Worm (Caenorhabditis elegans) whole organism, mixed stage, embryonic: ENCODE measurements around the gene coa-7.

Source experiments
- M03D4.4 ChIP-seq: sonication (generic microtip); optimal IDR thresholded peaks from 2 replicates; lab custom pipeline; 2017; ENCODE audit warnings: mild to moderate bottlenecking, missing genetic modification characterization, missing compliant biosample characterization
- blmp-1 ChIP-seq: fragments of 150-350 bp; optimal IDR thresholded peaks from 2 replicates; lab custom pipeline; 2014; ENCODE audit warnings: missing biosample characterization, missing genetic modification characterization
- ceh-39 ChIP-seq: fragments of 150-350 bp; optimal IDR thresholded peaks from 2 replicates; lab custom pipeline; 2014; ENCODE audit warnings: missing biosample characterization, missing genetic modification characterization
- ceh-43 ChIP-seq: fragments of 200-800 bp; sonication (Bioruptor generic); optimal IDR thresholded peaks from 2 replicates; lab custom pipeline; 2018; ENCODE audit warnings: mild to moderate bottlenecking, missing genetic modification characterization, moderate library complexity, missing compliant biosample characterization
- ceh-83 ChIP-seq: fragments of 200-800 bp; sonication (Bioruptor generic); optimal IDR thresholded peaks from 2 replicates; lab custom pipeline; 2018; ENCODE audit warnings: mild to moderate bottlenecking, missing genetic modification characterization, missing compliant biosample characterization
- ces-1 ChIP-seq: fragments of 150-350 bp; optimal IDR thresholded peaks from 2 replicates; lab custom pipeline; 2014; ENCODE audit warnings: missing biosample characterization, missing genetic modification reagents, missing genetic modification characterization
- cnd-1 ChIP-seq: fragments of 200-800 bp; sonication (Bioruptor generic); optimal IDR thresholded peaks from 2 replicates; lab custom pipeline; 2018; ENCODE audit warnings: mild to moderate bottlenecking, missing genetic modification characterization, missing compliant biosample characterization
- drap-1 ChIP-seq: fragments of 200-800 bp; sonication (Bioruptor generic); optimal IDR thresholded peaks from 3 replicates; lab custom pipeline; 2018; ENCODE audit warnings: mild to moderate bottlenecking, missing genetic modification characterization, missing compliant biosample characterization
- elt-1 ChIP-seq: sonication (generic microtip); optimal IDR thresholded peaks from 2 replicates; lab custom pipeline; 2017; ENCODE audit warnings: missing genetic modification characterization, mild to moderate bottlenecking, missing compliant biosample characterization, antibody characterized with exemption, moderate library complexity, borderline replicate concordance; ENCODE audit not compliant: insufficient read depth
- elt-3 ChIP-seq: fragments of 150-350 bp; optimal IDR thresholded peaks from 2 replicates; lab custom pipeline; 2014; ENCODE audit warnings: missing biosample characterization, missing genetic modification characterization
- flh-1 ChIP-seq: fragments of 200-800 bp; sonication (Bioruptor generic); optimal IDR thresholded peaks from 2 replicates; lab custom pipeline; 2018; ENCODE audit warnings: mild to moderate bottlenecking, missing genetic modification characterization, moderate library complexity, missing compliant biosample characterization
- ham-2 ChIP-seq: fragments of 200-800 bp; sonication (Bioruptor generic); optimal IDR thresholded peaks from 2 replicates; lab custom pipeline; 2018; ENCODE audit warnings: mild to moderate bottlenecking, missing genetic modification characterization, missing compliant biosample characterization
- hlh-1 ChIP-seq: fragments of 150-350 bp; optimal IDR thresholded peaks from 2 replicates; lab custom pipeline; 2014; ENCODE audit warnings: missing biosample characterization, missing genetic modification reagents, missing genetic modification characterization
- lin-32 ChIP-seq: fragments of 200-800 bp; sonication (Bioruptor generic); optimal IDR thresholded peaks from 2 replicates; lab custom pipeline; 2018; ENCODE audit warnings: mild to moderate bottlenecking, missing genetic modification characterization, missing compliant biosample characterization
- lsy-2 ChIP-seq: fragments of 150-350 bp; optimal IDR thresholded peaks from 2 replicates; lab custom pipeline; 2014; ENCODE audit warnings: missing biosample characterization, missing genetic modification characterization
- mab-5 ChIP-seq: fragments of 150-350 bp; optimal IDR thresholded peaks from 2 replicates; lab custom pipeline; 2014; ENCODE audit warnings: missing biosample characterization, missing genetic modification characterization
- mep-1 ChIP-seq: fragments of 150-350 bp; optimal IDR thresholded peaks from 2 replicates; lab custom pipeline; 2017; ENCODE audit warnings: missing biosample characterization, missing genetic modification reagents, missing genetic modification characterization, inconsistent platforms
- mls-2 ChIP-seq: sonication (generic microtip); optimal IDR thresholded peaks from 2 replicates; lab custom pipeline; 2016; ENCODE audit warnings: mild to moderate bottlenecking, missing genetic modification characterization, moderate library complexity, missing compliant biosample characterization
- nhr-12 ChIP-seq: fragments of 150-350 bp; optimal IDR thresholded peaks from 2 replicates; lab custom pipeline; 2014; ENCODE audit warnings: missing biosample characterization, missing genetic modification characterization
- nhr-2 ChIP-seq: fragments of 150-350 bp; optimal IDR thresholded peaks from 2 replicates; lab custom pipeline; 2014; ENCODE audit warnings: missing biosample characterization, missing genetic modification characterization
- nhr-237 ChIP-seq: fragments of 150-350 bp; optimal IDR thresholded peaks from 2 replicates; lab custom pipeline; 2014; ENCODE audit warnings: missing biosample characterization, missing genetic modification characterization
- nhr-28 ChIP-seq: fragments of 150-350 bp; optimal IDR thresholded peaks from 2 replicates; lab custom pipeline; 2014; ENCODE audit warnings: missing biosample characterization, missing genetic modification characterization
- nhr-76 ChIP-seq: sonication (generic microtip); optimal IDR thresholded peaks from 2 replicates; lab custom pipeline; 2017; ENCODE audit warnings: missing biosample characterization, missing genetic modification characterization
- pha-4 ChIP-seq: fragments of 150-350 bp; optimal IDR thresholded peaks from 2 replicates; lab custom pipeline; 2018; ENCODE audit warnings: missing biosample characterization, missing genetic modification reagents, missing genetic modification characterization
- sem-2 ChIP-seq: fragments of 200-800 bp; sonication (Bioruptor generic); optimal IDR thresholded peaks from 2 replicates; lab custom pipeline; 2018; ENCODE audit warnings: mild to moderate bottlenecking, missing genetic modification characterization, missing compliant biosample characterization
- snpc-4 ChIP-seq: fragments of 150-350 bp; optimal IDR thresholded peaks from 2 replicates; lab custom pipeline; 2014; ENCODE audit warnings: missing biosample characterization, missing genetic modification characterization
- sptf-1 ChIP-seq: sonication (generic microtip); optimal IDR thresholded peaks from 2 replicates; lab custom pipeline; 2017; ENCODE audit warnings: mild to moderate bottlenecking, missing genetic modification characterization, moderate library complexity, missing compliant biosample characterization
- tbx-8 ChIP-seq: fragments of 200-800 bp; sonication (Bioruptor generic); optimal IDR thresholded peaks from 2 replicates; lab custom pipeline; 2018; ENCODE audit warnings: mild to moderate bottlenecking, missing genetic modification characterization, moderate library complexity, missing compliant biosample characterization
- unc-120 ChIP-seq: sonication (generic microtip); optimal IDR thresholded peaks from 2 replicates; lab custom pipeline; 2017; ENCODE audit warnings: missing genetic modification characterization, missing compliant biosample characterization; ENCODE audit not compliant: poor library complexity, severe bottlenecking
- unc-39 ChIP-seq: fragments of 150-350 bp; optimal IDR thresholded peaks from 2 replicates; lab custom pipeline; 2014; ENCODE audit warnings: missing biosample characterization, missing genetic modification characterization
- unc-62 ChIP-seq: fragments of 150-350 bp; optimal IDR thresholded peaks from 2 replicates; lab custom pipeline; 2014; ENCODE audit warnings: missing biosample characterization, missing genetic modification reagents, missing genetic modification characterization
- ztf-11 ChIP-seq: fragments of 150-350 bp; optimal IDR thresholded peaks from 2 replicates; lab custom pipeline; 2014; ENCODE audit warnings: missing biosample characterization, missing genetic modification characterization

coa-7 gene

DNA sequence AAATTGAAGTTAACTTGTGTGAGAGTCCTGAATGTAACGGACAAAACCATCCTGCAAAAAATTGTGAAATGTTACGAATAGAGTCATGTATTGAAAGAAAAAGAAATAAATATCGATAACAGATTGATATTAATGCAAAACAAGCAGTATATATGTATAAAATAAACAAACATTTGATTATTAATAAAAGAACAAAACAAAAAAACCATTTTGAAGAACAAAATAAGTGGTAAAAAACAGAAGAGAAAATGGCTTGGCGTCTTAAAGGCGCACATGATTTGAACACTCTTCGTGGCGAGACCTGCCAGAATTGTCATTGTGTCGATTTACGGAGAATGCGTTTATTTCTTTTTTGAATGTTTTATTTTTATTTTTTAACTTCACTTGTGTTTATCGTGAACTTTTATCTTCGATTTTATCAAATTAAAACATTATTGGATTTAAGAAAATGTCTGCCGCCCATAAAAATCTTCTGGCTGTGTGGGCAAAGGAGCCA lies 1.8 kb upstream of the coa-7 start, which contains the start of the genes rad-23 and rpn-12:
rad-23 (minus strand) TSS at position 51 of the 496 bp plus-strand sequence.
rpn-12 (plus strand) TSS at position 446 of the 496 bp plus-strand sequence.
- TF ChIP-seq ceh-39 (tag; lab: Kevin White, UChicago) (peak; percentile 33), tbx-8 (GFP tag; lab: Kevin White, UChicago) (no peak), nhr-237 (tag; lab: Kevin White, UChicago) (peak; percentile 4), nhr-76 (tag; lab: Kevin White, UChicago) (no peak), lsy-2 (peak; percentile 73), mep-1 (tag; lab: Kevin White, UChicago) (peak; percentile 90)

DNA sequence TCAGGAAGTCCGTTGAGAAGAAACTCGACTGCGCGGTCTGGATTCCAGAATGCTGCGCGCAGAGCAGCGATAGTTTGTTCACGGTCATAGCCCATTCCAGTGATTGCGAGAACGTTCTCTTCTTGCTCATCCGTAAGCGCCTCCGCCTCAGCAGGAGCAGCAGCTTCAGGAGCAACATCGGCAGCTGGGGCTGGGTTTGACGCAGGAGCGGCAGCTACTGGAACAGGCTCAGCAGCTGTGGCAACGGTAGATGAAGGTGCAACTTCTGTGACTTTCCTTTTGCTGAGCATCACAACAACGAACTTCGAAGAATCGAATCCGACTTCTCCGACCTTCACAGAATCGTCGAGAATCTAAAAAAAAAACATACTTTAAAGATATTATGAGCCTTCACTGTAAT lies 1.2 kb upstream of the coa-7 start:
- TF ChIP-seq pha-4, result no peak
- TF ChIP-seq nhr-12, result no peak
- no peak for TF ChIP-seq nhr-28 (tag; lab: Kevin White, UChicago)

DNA sequence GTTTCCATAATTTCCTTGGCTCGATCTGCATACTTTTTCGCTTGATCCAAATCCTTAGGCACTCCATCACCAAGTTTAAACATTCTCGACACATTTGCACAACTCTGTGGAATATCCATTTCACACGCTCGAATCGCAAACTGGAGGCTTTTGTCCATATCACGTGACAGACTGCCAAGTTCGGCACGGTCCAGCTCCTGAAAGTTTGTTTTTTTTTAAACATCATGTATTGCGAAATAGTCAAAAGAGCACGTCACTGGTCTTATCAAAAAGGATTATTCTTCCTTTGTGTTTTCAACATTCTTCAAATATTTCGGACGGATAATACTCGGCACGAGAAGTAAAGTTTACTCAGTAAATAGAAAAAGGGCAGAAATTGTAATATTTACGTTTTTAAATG lies 1.7 kb downstream of the coa-7 start:
- TF ChIP-seq elt-1 (tag; lab: Kevin White, UChicago) (no peak), ces-1 (no peak), nhr-12 (no peak), sptf-1 (tag; lab: Kevin White, UChicago) (no peak), unc-120 (no peak), mls-2 (tag; lab: Kevin White, UChicago) (no peak), flh-1 (no peak), ceh-43 (GFP tag; lab: Kevin White, UChicago) (no peak)

DNA sequence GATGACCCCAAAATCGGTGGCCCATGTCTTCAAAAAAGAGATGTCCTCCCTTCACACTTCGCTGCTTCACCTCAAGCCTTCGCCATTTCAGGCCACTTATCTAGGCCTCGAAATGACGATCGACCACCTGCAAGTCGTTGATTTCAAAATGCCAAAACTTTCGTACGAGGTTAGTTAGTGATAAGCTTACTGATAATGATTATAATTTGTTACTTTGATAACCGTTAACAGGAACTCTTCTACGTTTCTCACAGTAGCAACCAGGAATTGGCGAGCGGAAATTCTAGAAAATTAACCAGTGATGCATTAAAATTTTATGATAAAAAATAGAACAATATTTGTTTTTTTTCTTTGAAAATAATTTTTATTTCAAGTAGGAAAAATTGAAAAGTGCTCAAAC lies 4.1 kb downstream of the coa-7 start:
- TF ChIP-seq ceh-43 (GFP tag; lab: Kevin White, UChicago) (no peak), unc-39 (tag; lab: Kevin White, UChicago) (no peak), snpc-4 (tag; lab: Kevin White, UChicago) (no peak), ham-2 (GFP tag; lab: Kevin White, UChicago) (no peak), mls-2 (tag; lab: Kevin White, UChicago) (no peak), unc-62 (no peak), pha-4 (no peak), nhr-2 (tag; lab: Kevin White, UChicago) (no peak), ztf-11 (tag; lab: Kevin White, UChicago) (no peak), ceh-83 (GFP tag; lab: Kevin White, UChicago) (no peak), ces-1 (no peak), nhr-76 (tag; lab: Kevin White, UChicago) (no peak), hlh-1 (no peak), M03D4.4 (tag; lab: Kevin White, UChicago) (no peak), elt-3 (tag; lab: Kevin White, UChicago) (no peak), drap-1 (no peak), nhr-12 (no peak), lin-32 (no peak), mep-1 (tag; lab: Kevin White, UChicago) (no peak), nhr-237 (tag; lab: Kevin White, UChicago) (no peak)

ce11 chrII:11646276-11646797 lies 4.6 kb downstream of the coa-7 start, which contains the start of gene ghi-1:
Gene ghi-1, plus strand, starts transcription at chrII:11646747.
- no peak for TF ChIP-seq unc-120
- no peak for TF ChIP-seq nhr-237 (tag; lab: Kevin White, UChicago)
- no peak for TF ChIP-seq elt-1 (tag; lab: Kevin White, UChicago)
- no peak for TF ChIP-seq blmp-1 (tag; lab: Kevin White, UChicago)
- TF ChIP-seq ceh-39 (tag; lab: Kevin White, UChicago), result no peak
- no peak for TF ChIP-seq lsy-2
- no peak for TF ChIP-seq unc-39 (tag; lab: Kevin White, UChicago)
- no peak for TF ChIP-seq mab-5
- no peak for TF ChIP-seq sem-2 (GFP tag; lab: Kevin White, UChicago)
- TF ChIP-seq mep-1 (tag; lab: Kevin White, UChicago), result no peak
- TF ChIP-seq unc-62, result no peak
- no peak for TF ChIP-seq ceh-83 (GFP tag; lab: Kevin White, UChicago)
- no peak for TF ChIP-seq snpc-4 (tag; lab: Kevin White, UChicago)
- no peak for TF ChIP-seq nhr-28 (tag; lab: Kevin White, UChicago)
- no peak for TF ChIP-seq pha-4
- TF ChIP-seq cnd-1 (tag; lab: Kevin White, UChicago), result no peak
- TF ChIP-seq lin-32, result no peak
